Worm (Caenorhabditis elegans) whole organism, mixed stage, embryonic: ENCODE results near the gene Y38E10A.3.

ENCODE experiments used
- ceh-43 ChIP-seq: fragments of 200-800 bp; sonication (Bioruptor generic); optimal IDR thresholded peaks from 2 replicates; lab custom pipeline; 2018; ENCODE audit warnings: mild to moderate bottlenecking, missing genetic modification characterization, moderate library complexity, missing compliant biosample characterization
- ceh-83 ChIP-seq: fragments of 200-800 bp; sonication (Bioruptor generic); optimal IDR thresholded peaks from 2 replicates; lab custom pipeline; 2018; ENCODE audit warnings: mild to moderate bottlenecking, missing genetic modification characterization, missing compliant biosample characterization
- ham-2 ChIP-seq: fragments of 200-800 bp; sonication (Bioruptor generic); optimal IDR thresholded peaks from 2 replicates; lab custom pipeline; 2018; ENCODE audit warnings: mild to moderate bottlenecking, missing genetic modification characterization, missing compliant biosample characterization
- lin-13 ChIP-seq: fragments of 150-350 bp; optimal IDR thresholded peaks from 2 replicates; lab custom pipeline; 2014; ENCODE audit warnings: missing biosample characterization, missing genetic modification characterization
- lsy-2 ChIP-seq: fragments of 150-350 bp; optimal IDR thresholded peaks from 2 replicates; lab custom pipeline; 2014; ENCODE audit warnings: missing biosample characterization, missing genetic modification characterization
- mab-5 ChIP-seq: fragments of 150-350 bp; optimal IDR thresholded peaks from 2 replicates; lab custom pipeline; 2014; ENCODE audit warnings: missing biosample characterization, missing genetic modification characterization
- mep-1 ChIP-seq: fragments of 150-350 bp; optimal IDR thresholded peaks from 2 replicates; lab custom pipeline; 2017; ENCODE audit warnings: missing biosample characterization, missing genetic modification reagents, missing genetic modification characterization, inconsistent platforms
- nhr-237 ChIP-seq: fragments of 150-350 bp; optimal IDR thresholded peaks from 2 replicates; lab custom pipeline; 2014; ENCODE audit warnings: missing biosample characterization, missing genetic modification characterization
- pha-4 ChIP-seq: fragments of 150-350 bp; optimal IDR thresholded peaks from 2 replicates; lab custom pipeline; 2018; ENCODE audit warnings: missing biosample characterization, missing genetic modification reagents, missing genetic modification characterization
- sem-2 ChIP-seq: fragments of 200-800 bp; sonication (Bioruptor generic); optimal IDR thresholded peaks from 2 replicates; lab custom pipeline; 2018; ENCODE audit warnings: mild to moderate bottlenecking, missing genetic modification characterization, missing compliant biosample characterization
- snpc-4 ChIP-seq: fragments of 150-350 bp; optimal IDR thresholded peaks from 2 replicates; lab custom pipeline; 2014; ENCODE audit warnings: missing biosample characterization, missing genetic modification characterization
- unc-39 ChIP-seq: fragments of 150-350 bp; optimal IDR thresholded peaks from 2 replicates; lab custom pipeline; 2014; ENCODE audit warnings: missing biosample characterization, missing genetic modification characterization
- ztf-11 ChIP-seq: fragments of 150-350 bp; optimal IDR thresholded peaks from 2 replicates; lab custom pipeline; 2014; ENCODE audit warnings: missing biosample characterization, missing genetic modification characterization

ce11 chrII:12603667-12604621, 29.4 kb upstream of the Y38E10A.3 start, which contains the start of the genes ceh-100 and lips-15:
- TF ChIP-seq mep-1 (tag; lab: Kevin White, UChicago) = peak; percentile 61
- no peak for TF ChIP-seq ham-2 (GFP tag; lab: Kevin White, UChicago)
- no peak for TF ChIP-seq pha-4 (tag; lab: Kevin White, UChicago)
- TF ChIP-seq lsy-2 = peak; percentile 24
- TF ChIP-seq nhr-237 (tag; lab: Kevin White, UChicago) = no peak
- TF ChIP-seq lin-13 (tag; lab: Kevin White, UChicago) = no peak
- TF ChIP-seq mab-5 (tag; lab: Kevin White, UChicago) = no peak
- no peak for TF ChIP-seq unc-39 (tag; lab: Kevin White, UChicago)
- no peak for TF ChIP-seq ztf-11 (tag; lab: Kevin White, UChicago)
- no peak for TF ChIP-seq sem-2 (GFP tag; lab: Kevin White, UChicago)
- no peak for TF ChIP-seq ceh-83 (GFP tag; lab: Kevin White, UChicago)
- no peak for TF ChIP-seq snpc-4 (tag; lab: Kevin White, UChicago)
- no peak for TF ChIP-seq ceh-43 (GFP tag; lab: Kevin White, UChicago)
